Worm (Caenorhabditis elegans) whole organism, L2 larva: ENCODE measurements around the gene Y51B9A.5.

Experiments
- C34F6.9 ChIP-seq: fragments of 150-350 bp; optimal IDR thresholded peaks from 2 replicates; lab custom pipeline; 2014; ENCODE audit warnings: missing biosample characterization, missing genetic modification characterization
- Y55F3AM.14 ChIP-seq: fragments of 200-800 bp; sonication (Bioruptor generic); optimal IDR thresholded peaks from 2 replicates; lab custom pipeline; 2018; ENCODE audit warnings: mild to moderate bottlenecking, missing genetic modification characterization, missing compliant biosample characterization
- ZK546.5 ChIP-seq: sonication (generic microtip); optimal IDR thresholded peaks from 2 replicates; lab custom pipeline; 2017; ENCODE audit warnings: missing biosample characterization, missing genetic modification characterization
- alr-1 ChIP-seq: fragments of 150-350 bp; optimal IDR thresholded peaks from 2 replicates; lab custom pipeline; 2014; ENCODE audit warnings: missing biosample characterization, missing genetic modification characterization
- aly-2 ChIP-seq: fragments of 150-350 bp; optimal IDR thresholded peaks from 2 replicates; lab custom pipeline; 2014; ENCODE audit warnings: missing biosample characterization, missing genetic modification characterization
- ama-1 ChIP-seq: fragments of 150-350 bp; optimal IDR thresholded peaks from 2 replicates; lab custom pipeline; 2018; ENCODE audit warnings: inconsistent platforms
- blmp-1 ChIP-seq: sonication (generic microtip); optimal IDR thresholded peaks from 2 replicates; lab custom pipeline; 2017; ENCODE audit warnings: missing genetic modification characterization, mild to moderate bottlenecking, missing compliant biosample characterization, antibody characterized with exemption, moderate library complexity; ENCODE audit not compliant: insufficient read depth
- ceh-16 ChIP-seq: fragments of 150-350 bp; optimal IDR thresholded peaks from 2 replicates; lab custom pipeline; 2014; ENCODE audit warnings: missing biosample characterization, missing genetic modification characterization
- ceh-82 ChIP-seq: fragments of 150-350 bp; optimal IDR thresholded peaks from 2 replicates; lab custom pipeline; 2014; ENCODE audit warnings: missing biosample characterization, missing genetic modification characterization
- dmd-4 ChIP-seq: sonication (generic microtip); optimal IDR thresholded peaks from 2 replicates; lab custom pipeline; 2017; ENCODE audit warnings: missing biosample characterization, missing genetic modification characterization
- egl-27 ChIP-seq: sonication (generic microtip); optimal IDR thresholded peaks from 3 replicates; lab custom pipeline; 2017; ENCODE audit warnings: missing biosample characterization, missing genetic modification reagents, missing genetic modification characterization
- elt-1 ChIP-seq: fragments of 150-350 bp; optimal IDR thresholded peaks from 2 replicates; lab custom pipeline; 2014; ENCODE audit warnings: missing biosample characterization, missing genetic modification characterization
- elt-3 ChIP-seq: sonication (generic microtip); optimal IDR thresholded peaks from 2 replicates; lab custom pipeline; 2017; ENCODE audit warnings: missing biosample characterization, missing genetic modification characterization
- fos-1 ChIP-seq: fragments of 150-350 bp; optimal IDR thresholded peaks from 2 replicates; lab custom pipeline; 2014; ENCODE audit warnings: missing biosample characterization, missing genetic modification characterization
- lin-11 ChIP-seq: fragments of 150-350 bp; sonication (generic microtip); optimal IDR thresholded peaks from 2 replicates; lab custom pipeline; 2014; ENCODE audit warnings: missing biosample characterization, missing genetic modification characterization, inconsistent platforms, mixed read lengths
- lin-39 ChIP-seq: fragments of 150-350 bp; optimal IDR thresholded peaks from 2 replicates; lab custom pipeline; 2014; ENCODE audit warnings: missing biosample characterization, missing genetic modification reagents, missing genetic modification characterization
- mab-5 ChIP-seq: fragments of 150-350 bp; optimal IDR thresholded peaks from 2 replicates; lab custom pipeline; 2014; ENCODE audit warnings: missing biosample characterization, missing genetic modification characterization
- mdl-1 ChIP-seq, 2 experiments: fragments of 150-350 bp in 1 of 2; sonication (generic microtip) in 1 of 2; optimal IDR thresholded peaks; 2 replicates each; lab custom pipeline; 2017; ENCODE audit warnings: missing biosample characterization in 2 of 2, missing genetic modification characterization in 2 of 2
- nhr-10 ChIP-seq: sonication (generic microtip); optimal IDR thresholded peaks from 2 replicates; lab custom pipeline; 2017; ENCODE audit warnings: missing biosample characterization, missing genetic modification characterization
- nhr-12 ChIP-seq: fragments of 150-350 bp; optimal IDR thresholded peaks from 2 replicates; lab custom pipeline; 2014; ENCODE audit warnings: missing biosample characterization, missing genetic modification characterization
- nhr-21 ChIP-seq: fragments of 150-350 bp; optimal IDR thresholded peaks from 2 replicates; lab custom pipeline; 2014; ENCODE audit warnings: missing biosample characterization, missing genetic modification characterization
- nhr-237 ChIP-seq: fragments of 150-350 bp; optimal IDR thresholded peaks from 2 replicates; lab custom pipeline; 2014; ENCODE audit warnings: missing biosample characterization, missing genetic modification characterization
- nhr-25 ChIP-seq: fragments of 150-350 bp; sonication (generic microtip); optimal IDR thresholded peaks from 3 replicates; lab custom pipeline; 2014; ENCODE audit warnings: missing biosample characterization, missing genetic modification characterization
- nhr-6 ChIP-seq: fragments of 150-350 bp; optimal IDR thresholded peaks from 2 replicates; lab custom pipeline; 2014; ENCODE audit warnings: missing biosample characterization, missing genetic modification characterization
- nhr-77 ChIP-seq: fragments of 150-350 bp; optimal IDR thresholded peaks from 2 replicates; lab custom pipeline; 2014; ENCODE audit warnings: missing biosample characterization, missing genetic modification characterization
- peb-1 ChIP-seq: fragments of 150-350 bp; optimal IDR thresholded peaks from 2 replicates; lab custom pipeline; 2014; ENCODE audit warnings: missing biosample characterization, missing genetic modification characterization
- sem-4 ChIP-seq: fragments of 150-350 bp; optimal IDR thresholded peaks from 2 replicates; lab custom pipeline; 2014; ENCODE audit warnings: missing biosample characterization, missing genetic modification reagents, missing genetic modification characterization
- skn-1 ChIP-seq: sonication (generic microtip); optimal IDR thresholded peaks from 2 replicates; lab custom pipeline; 2017; ENCODE audit warnings: missing biosample characterization, missing genetic modification characterization
- sma-9 ChIP-seq, 2 experiments: fragments of 150-350 bp in 1 of 2; sonication (generic microtip) in 1 of 2; optimal IDR thresholded peaks; 2 replicates each; lab custom pipeline; 2014 to 2016; ENCODE audit warnings: missing genetic modification characterization in 2 of 2, mild to moderate bottlenecking in 1 of 2, missing biosample characterization in 1 of 2, missing compliant biosample characterization in 1 of 2, missing genetic modification reagents in 1 of 2, moderate library complexity in 1 of 2
- snpc-4 ChIP-seq: fragments of 150-350 bp; optimal IDR thresholded peaks from 2 replicates; lab custom pipeline; 2014; ENCODE audit warnings: missing biosample characterization, missing genetic modification characterization
- unc-39 ChIP-seq: fragments of 150-350 bp; optimal IDR thresholded peaks from 2 replicates; lab custom pipeline; 2014; ENCODE audit warnings: missing biosample characterization, missing genetic modification characterization
- unc-55 ChIP-seq: fragments of 150-350 bp; sonication (generic microtip); optimal IDR thresholded peaks from 3 replicates; lab custom pipeline; 2014; ENCODE audit warnings: missing biosample characterization, missing genetic modification reagents, missing genetic modification characterization
- unc-62 ChIP-seq: fragments of 150-350 bp; optimal IDR thresholded peaks from 2 replicates; lab custom pipeline; 2014; ENCODE audit warnings: missing biosample characterization, missing genetic modification reagents, missing genetic modification characterization
- ztf-1 ChIP-seq: fragments of 200-800 bp; sonication (Bioruptor generic); conservative IDR thresholded peaks from 2 replicates; pipeline ENCODE4 v1.3.6; 2022; ENCODE audit warnings: missing genetic modification characterization, missing compliant biosample characterization
- ztf-11 ChIP-seq: sonication (generic microtip); optimal IDR thresholded peaks from 2 replicates; lab custom pipeline; 2017; ENCODE audit warnings: missing biosample characterization, missing genetic modification characterization
- ztf-4 ChIP-seq: fragments of 150-350 bp; optimal IDR thresholded peaks from 2 replicates; lab custom pipeline; 2014; ENCODE audit warnings: missing biosample characterization, missing genetic modification characterization

Y51B9A.5 gene

DNA sequence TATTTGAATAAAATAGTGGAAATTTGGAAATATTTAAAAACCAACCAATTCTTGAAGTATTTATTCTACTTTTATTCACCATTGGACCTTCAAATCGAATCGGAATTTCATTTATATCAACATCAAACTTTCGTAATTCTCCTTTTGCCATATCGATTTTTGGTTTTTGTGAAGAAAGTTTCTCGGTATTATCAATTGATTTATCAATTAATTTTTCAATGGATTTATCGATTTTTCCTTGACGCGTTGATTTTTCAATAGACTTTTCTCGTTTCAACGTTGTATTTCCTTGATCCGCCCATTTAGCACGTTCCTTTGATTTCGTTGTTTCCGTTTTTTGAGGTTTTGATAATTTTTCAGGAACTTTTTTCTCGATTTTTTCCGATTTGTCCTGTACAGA is 34.6 kb upstream of the Y51B9A.5 start:
- TF ChIP-seq aly-2 (tag; lab: Kevin White, UChicago) = no peak
- TF ChIP-seq sem-4 (tag; lab: Kevin White, UChicago) = no peak
- TF ChIP-seq nhr-12 (tag; lab: Kevin White, UChicago) = no peak
- no peak for TF ChIP-seq elt-3 (tag; lab: Kevin White, UChicago)
- no peak for TF ChIP-seq ztf-1 (GFP tag; lab: Robert Waterston, UW)
- TF ChIP-seq blmp-1 (tag; lab: Kevin White, UChicago) = no peak
- no peak for TF ChIP-seq ztf-11 (tag; lab: Kevin White, UChicago)
- TF ChIP-seq peb-1 (tag; lab: Kevin White, UChicago) = no peak
- no peak for TF ChIP-seq ama-1 (lab: Kevin White, UChicago)
- TF ChIP-seq unc-62 = no peak
- TF ChIP-seq fos-1 (tag; lab: Kevin White, UChicago) = no peak
- no peak for TF ChIP-seq sma-9 (GFP tag; optimal IDR thresholded peaks at IDR 0.05; lab: Kevin White, UChicago)
- no peak for TF ChIP-seq sma-9 (tag; optimal IDR thresholded peaks at IDR 0.05; lab: Kevin White, UChicago)
- TF ChIP-seq snpc-4 (tag; lab: Kevin White, UChicago) = no peak
- TF ChIP-seq ztf-4 (tag; lab: Kevin White, UChicago) = no peak
- TF ChIP-seq Y55F3AM.14 (GFP tag; lab: Kevin White, UChicago) = no peak
- no peak for TF ChIP-seq nhr-25
- no peak for TF ChIP-seq nhr-6 (tag; lab: Kevin White, UChicago)
- TF ChIP-seq elt-1 (tag; lab: Kevin White, UChicago) = no peak

DNA sequence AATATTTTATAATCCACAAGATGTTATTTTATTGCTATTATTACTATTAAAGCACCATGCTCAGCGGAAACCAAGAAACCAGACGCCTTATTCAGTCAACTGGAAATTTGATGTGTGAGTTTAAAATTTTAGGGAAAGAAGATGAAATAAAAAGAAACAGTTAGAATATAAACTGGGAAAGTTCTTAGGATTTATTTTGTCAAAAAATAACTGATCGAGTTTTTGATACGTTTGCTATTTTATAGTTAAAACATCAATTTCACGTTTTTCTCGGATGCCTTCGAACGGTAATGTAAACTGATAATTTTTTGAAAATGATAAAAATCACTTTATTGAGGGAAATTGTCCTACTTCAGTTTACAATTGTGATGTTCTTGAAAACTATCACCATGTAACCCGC is 31.6 kb upstream of the Y51B9A.5 start, which contains the start of gene C06C3.3:
TSS of gene C06C3.3 (minus strand) at position 101 of the 400 bp plus-strand sequence.
- TF ChIP-seq nhr-6 (tag; lab: Kevin White, UChicago) (no peak), ama-1 (lab: Kevin White, UChicago) (no peak), elt-1 (tag; lab: Kevin White, UChicago) (no peak), elt-3 (tag; lab: Kevin White, UChicago) (no peak), lin-11 (tag; lab: Kevin White, UChicago) (no peak), nhr-21 (tag; lab: Kevin White, UChicago) (no peak), skn-1 (tag; lab: Kevin White, UChicago) (no peak)

DNA sequence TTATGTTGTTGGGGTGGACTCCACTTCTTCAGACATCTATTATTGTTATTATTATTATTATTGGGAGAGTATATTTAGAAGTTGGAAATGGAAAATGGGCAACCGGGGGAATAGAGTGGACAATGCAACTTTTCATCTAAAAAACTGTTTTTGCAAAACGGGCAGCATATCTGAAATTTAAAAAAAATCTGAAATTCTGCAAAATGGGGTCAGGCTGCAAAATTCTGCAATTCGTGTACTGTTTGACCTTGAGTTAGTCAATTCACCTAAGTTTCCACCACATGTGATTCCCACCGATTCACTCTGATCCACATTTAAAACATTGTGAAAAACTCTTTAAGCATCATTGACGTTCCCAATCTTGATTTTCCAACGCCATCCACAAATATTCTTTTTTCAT is 31.0 kb upstream of the Y51B9A.5 start, which contains the start of gene C06C3.4:
TSS of gene C06C3.4 (plus strand) at position 301 of the 400 bp plus-strand sequence.
- TF ChIP-seq lin-39 = no peak
- no peak for TF ChIP-seq skn-1 (tag; lab: Kevin White, UChicago)
- TF ChIP-seq mdl-1 (tag; optimal IDR thresholded peaks at IDR 0.05; lab: Kevin White, UChicago) = no peak
- no peak for TF ChIP-seq Y55F3AM.14 (GFP tag; lab: Kevin White, UChicago)
- no peak for TF ChIP-seq aly-2 (tag; lab: Kevin White, UChicago)
- TF ChIP-seq alr-1 = no peak
- no peak for TF ChIP-seq ZK546.5 (tag; lab: Kevin White, UChicago)
- TF ChIP-seq ceh-82 (tag; lab: Kevin White, UChicago) = no peak
- TF ChIP-seq mab-5 (tag; lab: Kevin White, UChicago) = no peak
- no peak for TF ChIP-seq C34F6.9 (tag; lab: Kevin White, UChicago)
- TF ChIP-seq ztf-11 (tag; lab: Kevin White, UChicago) = no peak
- TF ChIP-seq dmd-4 = no peak
- TF ChIP-seq unc-39 (tag; lab: Kevin White, UChicago) = no peak
- TF ChIP-seq sma-9 (GFP tag; optimal IDR thresholded peaks at IDR 0.05; lab: Kevin White, UChicago) = no peak
- no peak for TF ChIP-seq sma-9 (tag; optimal IDR thresholded peaks at IDR 0.05; lab: Kevin White, UChicago)
- no peak for TF ChIP-seq elt-1 (tag; lab: Kevin White, UChicago)

DNA sequence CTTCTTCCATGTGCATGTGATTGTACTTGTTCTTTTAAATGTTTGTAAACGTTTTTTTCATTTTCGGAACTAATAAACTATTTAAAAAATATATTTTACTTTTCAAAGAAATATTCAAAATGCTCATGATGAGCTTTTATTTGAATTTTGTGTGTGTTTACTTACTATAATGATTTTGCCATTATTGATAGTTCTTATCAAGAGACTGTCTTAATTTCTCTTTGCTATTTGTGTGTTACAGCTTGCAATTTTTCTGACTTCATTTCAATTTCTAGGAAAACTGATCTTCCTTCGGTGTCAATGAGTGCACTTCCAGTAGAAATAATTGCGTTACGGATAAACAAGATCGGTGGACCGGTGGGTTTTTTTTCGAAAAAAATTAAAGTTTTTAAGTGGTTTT is 29.1 kb upstream of the Y51B9A.5 start, which contains the start of gene C06C3.12:
TSS of gene C06C3.12 (plus strand) at position 301 of the 400 bp plus-strand sequence.
- TF ChIP-seq fos-1 (tag; lab: Kevin White, UChicago) (peak; percentile 24), nhr-10 (tag; lab: Kevin White, UChicago) (no peak)

DNA sequence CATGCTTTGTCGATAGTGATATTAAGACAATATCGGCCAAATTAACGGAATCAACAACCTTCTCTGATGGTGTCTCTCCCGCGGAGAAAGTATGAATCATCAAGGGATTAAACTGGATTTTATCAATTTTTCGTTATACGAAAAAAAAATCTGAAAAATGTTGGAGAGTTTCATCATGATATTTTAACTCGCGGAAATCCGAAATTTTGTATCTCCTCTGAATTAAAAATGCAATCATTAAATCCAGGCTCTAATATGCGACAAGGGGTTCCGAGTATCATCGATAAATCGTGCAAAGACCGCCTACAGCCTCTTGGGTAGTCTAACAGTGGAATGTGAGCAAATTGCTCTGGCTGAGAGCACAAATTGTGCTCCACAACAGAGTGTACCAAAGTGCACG is 26.8 kb upstream of the Y51B9A.5 start, which contains the start of gene C06C3.10:
TSS of gene C06C3.10 (minus strand) at position 101 of the 400 bp plus-strand sequence.
- no peak for TF ChIP-seq egl-27 (tag; lab: Kevin White, UChicago)
- no peak for TF ChIP-seq sma-9 (GFP tag; optimal IDR thresholded peaks at IDR 0.05; lab: Kevin White, UChicago)
- TF ChIP-seq sma-9 (tag; optimal IDR thresholded peaks at IDR 0.05; lab: Kevin White, UChicago) = no peak
- TF ChIP-seq elt-1 (tag; lab: Kevin White, UChicago) = no peak
- no peak for TF ChIP-seq fos-1 (tag; lab: Kevin White, UChicago)
- TF ChIP-seq ama-1 (lab: Kevin White, UChicago) = no peak
- TF ChIP-seq ceh-16 (tag; lab: Kevin White, UChicago) = no peak
- TF ChIP-seq nhr-237 (tag; lab: Kevin White, UChicago) = no peak
- no peak for TF ChIP-seq peb-1 (tag; lab: Kevin White, UChicago)
- TF ChIP-seq blmp-1 (tag; lab: Kevin White, UChicago) = no peak
- no peak for TF ChIP-seq aly-2 (tag; lab: Kevin White, UChicago)
- no peak for TF ChIP-seq ceh-82 (tag; lab: Kevin White, UChicago)
- TF ChIP-seq nhr-25 = no peak
- TF ChIP-seq lin-39 = no peak
- no peak for TF ChIP-seq unc-62
- TF ChIP-seq ztf-1 (GFP tag; lab: Robert Waterston, UW) = no peak
- TF ChIP-seq alr-1 = no peak
- TF ChIP-seq nhr-77 (tag; lab: Kevin White, UChicago) = no peak
- no peak for TF ChIP-seq dmd-4
- no peak for TF ChIP-seq lin-11 (tag; lab: Kevin White, UChicago)
- TF ChIP-seq unc-55 = no peak
- TF ChIP-seq, all 48 proteins: peak for 0
